2 fruit fly cellular contexts compared by ENCODE assay signal in the genomic region with DNA sequence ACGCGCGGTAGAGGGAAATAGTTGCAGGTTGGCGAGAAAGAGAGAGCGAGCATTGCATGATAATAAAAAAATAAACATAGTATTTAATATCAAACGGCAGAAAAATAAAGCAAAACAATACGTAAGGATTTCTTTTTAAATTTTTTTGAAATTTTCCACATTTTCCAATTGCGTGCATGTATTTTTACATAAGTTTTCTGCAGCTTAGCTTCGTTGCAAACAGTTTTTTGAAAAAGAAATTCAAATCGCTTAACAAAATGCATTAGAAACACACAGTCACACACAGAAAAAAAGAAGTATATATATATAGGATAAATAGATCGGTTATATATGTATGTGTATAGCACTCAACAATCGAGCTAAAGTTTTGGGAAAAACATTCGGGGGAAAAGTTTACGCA.
TF ChIP-seq lines count a peak whose summit lies in the region.

No protein-coding gene starts in this region.

- no peak for TF ChIP-seq CTCF in whole organism, embryonic (GFP tag; optimal IDR thresholded peaks at IDR 0.05; lab: Kevin White, UChicago)

TF ChIP-seq in whole organism, adult, 20 proteins besides CTCF, POLR2A, EP300 and RAD21:
- no peak for TF ChIP-seq CG12768 (GFP tag; optimal IDR thresholded peaks at IDR 0.05; lab: Kevin White, UChicago)
- peak; percentile 97 for TF ChIP-seq kay (GFP tag; lab: Kevin White, UChicago; ENCODE audit: borderline replicate concordance)

TF ChIP-seq in whole organism, embryonic, 481 proteins besides CTCF, POLR2A, EP300 and RAD21:
- peak; percentile 29 for TF ChIP-seq sens (GFP tag; lab: Kevin White, UChicago)
- TF ChIP-seq Bteb2 (GFP tag; optimal IDR thresholded peaks at IDR 0.05; lab: Kevin White, UChicago) = no peak

Comparison
In these comparisons a context has a peak if more than half of its experiments do, and no peak if none do; other contexts are left out.
1. Of the 1 proteins assayed by ChIP-seq in both whole organism, embryonic and whole organism, adult: peak only in whole organism, embryonic: none; only in whole organism, adult: kay; in both: none; in neither: 0.